Worm (Caenorhabditis elegans) whole organism, young adult: Measurements from ENCODE around the gene lgc-46.

Experiments used
- B0336.3 ChIP-seq: fragments of 200-800 bp; sonication (Bioruptor generic); IDR thresholded peaks from 2 replicates; pipeline ENCODE4 v1.3.6; 2022; ENCODE audit warnings: missing genetic modification characterization, missing compliant biosample characterization
- C06A6.2 ChIP-seq: fragments of 200-800 bp; sonication (Bioruptor generic); conservative IDR thresholded peaks from 2 replicates; pipeline ENCODE4 v1.3.6; 2022; ENCODE audit warnings: missing genetic modification characterization, missing compliant biosample characterization
- F57A8.1 ChIP-seq: fragments of 200-800 bp; sonication (Bioruptor generic); optimal IDR thresholded peaks from 2 replicates; lab custom pipeline; 2018; ENCODE audit warnings: mild to moderate bottlenecking, missing genetic modification characterization, moderate library complexity, missing compliant biosample characterization
- Y53F4B.3 ChIP-seq: fragments of 200-800 bp; sonication (Bioruptor generic); IDR thresholded peaks from 2 replicates; pipeline ENCODE4 v1.3.6; 2022; ENCODE audit warnings: missing genetic modification reagents, missing genetic modification characterization, missing compliant biosample characterization
- ZK185.1 ChIP-seq: sonication (generic microtip); optimal IDR thresholded peaks from 2 replicates; lab custom pipeline; 2016; ENCODE audit warnings: mild to moderate bottlenecking, missing genetic modification characterization, missing compliant biosample characterization; ENCODE audit not compliant: poor library complexity, severe bottlenecking
- attf-3 ChIP-seq: fragments of 200-800 bp; sonication (Bioruptor generic); conservative IDR thresholded peaks from 2 replicates; pipeline ENCODE4 v1.3.6; 2022; ENCODE audit warnings: missing genetic modification reagents, missing genetic modification characterization, missing compliant biosample characterization
- cebp-2 ChIP-seq: fragments of 200-800 bp; sonication (Bioruptor generic); IDR thresholded peaks from 2 replicates; pipeline ENCODE4 v1.3.6; 2022; ENCODE audit warnings: missing genetic modification characterization, missing compliant biosample characterization
- ceh-40 ChIP-seq: fragments of 200-800 bp; sonication (Bioruptor generic); IDR thresholded peaks from 2 replicates; pipeline ENCODE4 v1.3.6; 2022; ENCODE audit warnings: missing genetic modification characterization, missing compliant biosample characterization
- ceh-79 ChIP-seq: sonication (generic microtip); optimal IDR thresholded peaks from 2 replicates; lab custom pipeline; 2017; ENCODE audit warnings: mild to moderate bottlenecking, missing genetic modification characterization, missing compliant biosample characterization
- chd-7 ChIP-seq: sonication (generic microtip); optimal IDR thresholded peaks from 2 replicates; lab custom pipeline; 2016; ENCODE audit warnings: mild to moderate bottlenecking, missing genetic modification characterization, moderate library complexity, missing compliant biosample characterization
- dpff-1 ChIP-seq: sonication (generic microtip); optimal IDR thresholded peaks from 2 replicates; lab custom pipeline; 2017; ENCODE audit warnings: mild to moderate bottlenecking, missing genetic modification characterization, missing compliant biosample characterization
- ets-4 ChIP-seq: fragments of 200-800 bp; sonication (Bioruptor generic); optimal IDR thresholded peaks from 2 replicates; lab custom pipeline; 2018; ENCODE audit warnings: mild to moderate bottlenecking, missing genetic modification characterization, missing compliant biosample characterization
- hlh-12 ChIP-seq: sonication (generic microtip); optimal IDR thresholded peaks from 2 replicates; lab custom pipeline; 2016; ENCODE audit warnings: missing genetic modification characterization, missing compliant biosample characterization
- hmg-1.2 ChIP-seq: fragments of 200-800 bp; sonication (Bioruptor generic); IDR thresholded peaks from 2 replicates; pipeline ENCODE4 v1.3.6; 2022; ENCODE audit warnings: missing genetic modification reagents, missing genetic modification characterization, missing compliant biosample characterization
- let-607 ChIP-seq, 2 experiments: fragments of 200-800 bp in 1 of 2; sonication (Bioruptor generic) in 1 of 2; sonication (generic microtip) in 1 of 2; optimal IDR thresholded peaks; 2 replicates each; lab custom pipeline; 2016 to 2018; ENCODE audit warnings: mild to moderate bottlenecking in 2 of 2, missing compliant biosample characterization in 2 of 2, missing genetic modification characterization in 2 of 2, moderate library complexity in 2 of 2, missing genotype in 1 of 2
- lin-26 ChIP-seq: fragments of 200-800 bp; sonication (Bioruptor generic); IDR thresholded peaks from 2 replicates; pipeline ENCODE4 v1.3.6; 2022; ENCODE audit warnings: missing genetic modification reagents, missing genetic modification characterization, missing compliant biosample characterization
- lin-35 ChIP-seq, 3 experiments: fragments of 150-350 bp in 2 of 3; sonication (generic microtip) in 1 of 3; optimal IDR thresholded peaks; 2 replicates each; lab custom pipeline; 2014 to 2018; ENCODE audit warnings: missing biosample characterization in 3 of 3, missing genetic modification characterization in 3 of 3, missing genetic modification reagents in 3 of 3
- lsl-1 ChIP-seq: fragments of 200-800 bp; sonication (Bioruptor generic); optimal IDR thresholded peaks from 2 replicates; lab custom pipeline; 2018; ENCODE audit warnings: mild to moderate bottlenecking, missing genetic modification characterization, moderate library complexity, missing compliant biosample characterization
- mel-28 ChIP-seq: sonication (generic microtip); optimal IDR thresholded peaks from 2 replicates; lab custom pipeline; 2016; ENCODE audit warnings: borderline replicate concordance, mild to moderate bottlenecking, missing genetic modification characterization, missing compliant biosample characterization
- nfyb-1 ChIP-seq: fragments of 200-800 bp; sonication (Bioruptor generic); IDR thresholded peaks from 2 replicates; pipeline ENCODE4 v1.3.6; 2022; ENCODE audit warnings: missing genetic modification reagents, missing genetic modification characterization, missing compliant biosample characterization
- nhr-179 ChIP-seq: sonication (generic microtip); optimal IDR thresholded peaks from 2 replicates; lab custom pipeline; 2016; ENCODE audit warnings: mild to moderate bottlenecking, missing genetic modification characterization, missing compliant biosample characterization
- nhr-90 ChIP-seq: sonication (generic microtip); optimal IDR thresholded peaks from 2 replicates; lab custom pipeline; 2016; ENCODE audit warnings: missing genotype, mild to moderate bottlenecking, missing genetic modification characterization, missing compliant biosample characterization
- pbrm-1 ChIP-seq: fragments of 200-800 bp; sonication (Bioruptor generic); IDR thresholded peaks from 2 replicates; pipeline ENCODE4 v1.3.6; 2022; ENCODE audit warnings: missing genetic modification reagents, missing genetic modification characterization, missing compliant biosample characterization
- rcor-1 ChIP-seq: fragments of 200-800 bp; sonication (Bioruptor generic); IDR thresholded peaks from 2 replicates; pipeline ENCODE4 v1.3.6; 2022; ENCODE audit warnings: missing genetic modification reagents, missing genetic modification characterization, missing compliant biosample characterization
- repo-1 ChIP-seq: sonication (generic microtip); optimal IDR thresholded peaks from 2 replicates; lab custom pipeline; 2017; ENCODE audit warnings: mild to moderate bottlenecking, missing genetic modification characterization, missing compliant biosample characterization
- rpc-1 ChIP-seq, 2 experiments: fragments of 150-350 bp in 1 of 2; sonication (generic microtip) in 1 of 2; optimal IDR thresholded peaks; 2 replicates each; lab custom pipeline; 2014 to 2018; ENCODE audit warnings: missing biosample characterization in 1 of 2, missing genetic modification characterization in 1 of 2, missing genetic modification reagents in 1 of 2, missing genotype in 1 of 2
- sea-2 ChIP-seq: fragments of 200-800 bp; sonication (Bioruptor generic); IDR thresholded peaks from 2 replicates; pipeline ENCODE4 v1.3.6; 2022; ENCODE audit warnings: missing genetic modification characterization, missing compliant biosample characterization
- tbx-9 ChIP-seq: sonication (generic microtip); optimal IDR thresholded peaks from 2 replicates; lab custom pipeline; 2016; ENCODE audit warnings: borderline replicate concordance, missing genetic modification characterization, inconsistent platforms, missing compliant biosample characterization
- xnd-1 ChIP-seq: sonication (generic microtip); optimal IDR thresholded peaks from 2 replicates; lab custom pipeline; 2016; ENCODE audit warnings: missing genotype, missing genetic modification reagents, missing genetic modification characterization, missing compliant biosample characterization
- zfh-2 ChIP-seq: fragments of 200-800 bp; sonication (Bioruptor generic); conservative IDR thresholded peaks from 2 replicates; pipeline ENCODE4 v1.3.6; 2022; ENCODE audit warnings: missing genetic modification reagents, missing genetic modification characterization, missing compliant biosample characterization
- ztf-22 ChIP-seq: fragments of 200-800 bp; sonication (Bioruptor generic); optimal IDR thresholded peaks from 2 replicates; lab custom pipeline; 2018; ENCODE audit warnings: mild to moderate bottlenecking, missing genetic modification characterization, moderate library complexity, missing compliant biosample characterization

The lgc-46 gene

ce11 chrIII:1115793-1116516 lies 19.9 kb downstream of the lgc-46 start, which contains the start of the genes F58B6.1 and acsd-1:
Gene F58B6.1, minus strand, starts transcription at chrIII:1115925.
Gene acsd-1, plus strand, starts transcription at chrIII:1116466.
- TF ChIP-seq hmg-1.2 (no peak), repo-1 (tag; lab: Kevin White, UChicago) (no peak)

- no peak for TF ChIP-seq ceh-40 (GFP tag; lab: Robert Waterston, UW)
- no peak for TF ChIP-seq attf-3
- TF ChIP-seq Y53F4B.3 (GFP tag; lab: Robert Waterston, UW): no peak
- TF ChIP-seq chd-7: no peak
- no peak for TF ChIP-seq ztf-22 (GFP tag; lab: Kevin White, UChicago)
- no peak for TF ChIP-seq B0336.3 (GFP tag; lab: Robert Waterston, UW)
- TF ChIP-seq rpc-1 (optimal IDR thresholded peaks at IDR 0.05; lab: Kevin White, UChicago): no peak
- TF ChIP-seq rpc-1 (tag; optimal IDR thresholded peaks at IDR 0.05; lab: Kevin White, UChicago): no peak
- TF ChIP-seq dpff-1 (tag; lab: Kevin White, UChicago): no peak
- no peak for TF ChIP-seq C06A6.2
Observed at ce11 chrIII:1102908-1103307, 32.9 kb downstream of the lgc-46 start, which contains the start of gene exc-6. Gene exc-6, plus strand, starts transcription at chrIII:1103208.

ce11 chrIII:1099523-1099922 lies 36.3 kb downstream of the lgc-46 start:
- no peak for TF ChIP-seq pbrm-1

- TF ChIP-seq cebp-2 (no peak), xnd-1 (tag; lab: Kevin White, UChicago) (no peak), lin-26 (GFP tag; lab: Robert Waterston, UW) (no peak), zfh-2 (GFP tag; lab: Robert Waterston, UW) (no peak), lsl-1 (GFP tag; lab: Kevin White, UChicago) (no peak), nhr-179 (no peak), ZK185.1 (tag; lab: Kevin White, UChicago) (no peak), pbrm-1 (no peak), tbx-9 (tag; lab: Kevin White, UChicago) (no peak), lin-35 (GFP tag; optimal IDR thresholded peaks at IDR 0.05; lab: Kevin White, UChicago) (no peak), F57A8.1 (GFP tag; lab: Kevin White, UChicago) (no peak), mel-28 (no peak)
Observed at ce11 chrIII:1094391-1094790, 41.4 kb downstream of the lgc-46 start.

ce11 chrIII:1084971-1085370 lies 50.9 kb downstream of the lgc-46 start:
- TF ChIP-seq sea-2 (no peak), nfyb-1 (no peak), nhr-90 (tag; lab: Kevin White, UChicago) (no peak), ceh-79 (tag; lab: Kevin White, UChicago) (no peak), rcor-1 (GFP tag; lab: Robert Waterston, UW) (no peak), ets-4 (GFP tag; lab: Kevin White, UChicago) (no peak), hlh-12 (tag; lab: Kevin White, UChicago) (no peak), let-607 (tag; optimal IDR thresholded peaks at IDR 0.05; lab: Kevin White, UChicago) (no peak)
